Fruit fly (Drosophila melanogaster) whole organism, embryonic: ENCODE measurements around the gene Cul6.

Experiments
- Atf-2 ChIP-seq: fragments of 200-800 bp; sonication (Bioruptor generic); optimal IDR thresholded peaks from 2 replicates; lab custom pipeline; 2016; ENCODE audit warnings: missing biosample characterization, missing genetic modification characterization
- B-H2 ChIP-seq: fragments of 200-800 bp; sonication (Bioruptor generic); optimal IDR thresholded peaks from 2 replicates; lab custom pipeline; 2018; ENCODE audit warnings: missing biosample characterization, mild to moderate bottlenecking, missing genetic modification characterization
- Blimp-1 ChIP-seq: fragments of 200-800 bp; sonication (Bioruptor generic); optimal IDR thresholded peaks from 3 replicates; lab custom pipeline; 2018; ENCODE audit warnings: missing biosample characterization, missing genetic modification characterization, mild to moderate bottlenecking, moderate library complexity, missing genetic modification reagents
- CG12236 ChIP-seq: fragments of 200-800 bp; sonication (Bioruptor generic); optimal IDR thresholded peaks from 2 replicates; lab custom pipeline; 2016; ENCODE audit warnings: missing biosample characterization, missing genetic modification characterization
- CG1233 ChIP-seq: fragments of 200-800 bp; sonication (Bioruptor generic); optimal IDR thresholded peaks from 4 replicates; lab custom pipeline; 2018; ENCODE audit warnings: missing biosample characterization, mild to moderate bottlenecking, missing genetic modification characterization
- CG12769 ChIP-seq: fragments of 200-800 bp; sonication (Bioruptor generic); optimal IDR thresholded peaks from 2 replicates; lab custom pipeline; 2019; ENCODE audit warnings: missing biosample characterization, mild to moderate bottlenecking, missing genetic modification characterization, moderate library complexity
- CG15514 ChIP-seq: fragments of 200-800 bp; sonication (Bioruptor generic); optimal IDR thresholded peaks from 3 replicates; lab custom pipeline; 2017; ENCODE audit warnings: missing biosample characterization, missing genetic modification characterization, mild to moderate bottlenecking, moderate library complexity, missing genetic modification reagents
- CG16779 ChIP-seq: fragments of 200-800 bp; sonication (Bioruptor generic); IDR thresholded peaks from 2 replicates; pipeline ENCODE4 v1.3.6; 2022; ENCODE audit warnings: missing biosample characterization, missing genetic modification characterization
- CG17612 ChIP-seq: fragments of 200-800 bp; sonication (Bioruptor generic); IDR thresholded peaks from 2 replicates; pipeline ENCODE4 v1.3.6; 2022; ENCODE audit warnings: missing biosample characterization, missing genetic modification characterization
- CG2116 ChIP-seq: fragments of 200-800 bp; sonication (Bioruptor generic); optimal IDR thresholded peaks from 3 replicates; lab custom pipeline; 2018; ENCODE audit warnings: missing biosample characterization, mild to moderate bottlenecking, missing genetic modification characterization
- CG2199 ChIP-seq: fragments of 200-800 bp; sonication (Bioruptor generic); IDR thresholded peaks from 3 replicates; pipeline ENCODE4 v1.3.6; 2022; ENCODE audit warnings: missing biosample characterization, missing genetic modification characterization
- CG2712 ChIP-seq: fragments of 200-800 bp; optimal IDR thresholded peaks from 3 replicates; lab custom pipeline; 2019; ENCODE audit warnings: missing biosample characterization, mild to moderate bottlenecking, missing genetic modification characterization, moderate library complexity
- CG30431 ChIP-seq: fragments of 200-800 bp; sonication (Bioruptor generic); optimal IDR thresholded peaks from 2 replicates; lab custom pipeline; 2017; ENCODE audit warnings: missing biosample characterization, missing genetic modification characterization
- CG32767 ChIP-seq: fragments of 200-800 bp; sonication (Bioruptor generic); IDR thresholded peaks from 2 replicates; pipeline ENCODE4 v1.3.6; 2022; ENCODE audit warnings: missing biosample characterization, missing genetic modification characterization
- CG43689 ChIP-seq: fragments of 200-800 bp; sonication (Bioruptor generic); IDR thresholded peaks from 2 replicates; pipeline ENCODE4 v1.3.6; 2022; ENCODE audit warnings: missing biosample characterization, missing genetic modification characterization
- CG7745 ChIP-seq: fragments of 200-800 bp; sonication (Bioruptor generic); optimal IDR thresholded peaks from 2 replicates; lab custom pipeline; 2018; ENCODE audit warnings: missing biosample characterization, mild to moderate bottlenecking, missing genetic modification characterization, moderate library complexity
- CG7928 ChIP-seq: fragments of 200-800 bp; sonication (Bioruptor generic); optimal IDR thresholded peaks from 2 replicates; lab custom pipeline; 2017; ENCODE audit warnings: missing biosample characterization, mild to moderate bottlenecking, missing genetic modification characterization
- CG8359 ChIP-seq: fragments of 200-800 bp; sonication (Bioruptor generic); optimal IDR thresholded peaks from 2 replicates; lab custom pipeline; 2017; ENCODE audit warnings: missing biosample characterization, mild to moderate bottlenecking, missing genetic modification characterization, borderline replicate concordance
- CG9932 ChIP-seq: fragments of 200-800 bp; sonication (Bioruptor generic); IDR thresholded peaks from 2 replicates; pipeline ENCODE4 v1.3.6; 2022; ENCODE audit warnings: missing biosample characterization, missing genetic modification characterization
- D19A ChIP-seq: fragments of 200-800 bp; optimal IDR thresholded peaks from 3 replicates; lab custom pipeline; 2019; ENCODE audit warnings: missing biosample characterization, mild to moderate bottlenecking, missing genetic modification characterization, moderate library complexity
- Dad ChIP-seq: fragments of 200-800 bp; sonication (Bioruptor generic); optimal IDR thresholded peaks from 3 replicates; lab custom pipeline; 2016; ENCODE audit warnings: missing biosample characterization, missing genetic modification characterization
- Dref ChIP-seq: fragments of 200-800 bp; sonication (Bioruptor generic); IDR thresholded peaks from 2 replicates; pipeline ENCODE4 v1.3.6; 2022; ENCODE audit warnings: missing biosample characterization, missing genetic modification characterization
- Elba2 ChIP-seq: fragments of 200-800 bp; sonication (Bioruptor generic); optimal IDR thresholded peaks from 3 replicates; lab custom pipeline; 2016; ENCODE audit warnings: missing biosample characterization, missing genetic modification characterization
- Ets65A ChIP-seq: fragments of 200-800 bp; sonication (Bioruptor generic); peaks from one replicate; lab custom pipeline; 2016; ENCODE audit warnings: missing biosample characterization, missing genetic modification characterization
- Ets97D ChIP-seq: fragments of 200-800 bp; sonication (Bioruptor generic); optimal IDR thresholded peaks from 3 replicates; lab custom pipeline; 2016; ENCODE audit warnings: missing biosample characterization, missing genetic modification characterization
- HLHmδ ChIP-seq: fragments of 200-800 bp; sonication (Bioruptor generic); optimal IDR thresholded peaks from 2 replicates; lab custom pipeline; 2018; ENCODE audit warnings: missing biosample characterization, mild to moderate bottlenecking, missing genetic modification characterization, moderate library complexity
- HmgD ChIP-seq: fragments of 200-800 bp; sonication (Bioruptor generic); optimal IDR thresholded peaks from 3 replicates; lab custom pipeline; 2016; ENCODE audit warnings: missing biosample characterization, missing genetic modification characterization
- Hmr ChIP-seq: fragments of 200-800 bp; sonication (Bioruptor generic); optimal IDR thresholded peaks from 3 replicates; lab custom pipeline; 2017; ENCODE audit warnings: mild to moderate bottlenecking, missing biosample characterization, missing genetic modification reagents, missing genetic modification characterization
- Hr51 ChIP-seq, 2 experiments: fragments of 200-800 bp; sonication (Bioruptor generic); optimal IDR thresholded peaks; 2 replicates in 1 of 2; 3 replicates in 1 of 2; lab custom pipeline; 2016 to 2018; ENCODE audit warnings: missing biosample characterization in 2 of 2, missing genetic modification characterization in 2 of 2, mild to moderate bottlenecking in 1 of 2, moderate library complexity in 1 of 2
- Hsf ChIP-seq: fragments of 200-800 bp; sonication (Bioruptor generic); optimal IDR thresholded peaks from 3 replicates; lab custom pipeline; 2016; ENCODE audit warnings: missing biosample characterization, missing genetic modification characterization
- Mes4 ChIP-seq: fragments of 200-800 bp; sonication (Bioruptor generic); optimal IDR thresholded peaks from 2 replicates; lab custom pipeline; 2016; ENCODE audit warnings: missing biosample characterization, missing genetic modification characterization
- Nf-YA ChIP-seq: fragments of 200-800 bp; sonication (Bioruptor generic); IDR thresholded peaks from 2 replicates; pipeline ENCODE4 v1.3.6; 2022; ENCODE audit warnings: missing biosample characterization, missing genetic modification characterization
- Nf-YB ChIP-seq: fragments of 200-800 bp; sonication (Bioruptor generic); optimal IDR thresholded peaks from 3 replicates; lab custom pipeline; 2019; ENCODE audit warnings: missing biosample characterization, mild to moderate bottlenecking, missing genetic modification characterization, moderate library complexity
- PHDP ChIP-seq: fragments of 200-800 bp; sonication (Bioruptor generic); optimal IDR thresholded peaks from 3 replicates; lab custom pipeline; 2018; ENCODE audit warnings: missing biosample characterization, mild to moderate bottlenecking, missing genetic modification characterization, moderate library complexity
- Sox100B ChIP-seq: fragments of 200-800 bp; sonication (Bioruptor generic); optimal IDR thresholded peaks from 3 replicates; lab custom pipeline; 2018; ENCODE audit warnings: missing biosample characterization, mild to moderate bottlenecking, missing genetic modification characterization
- Spps ChIP-seq: fragments of 200-800 bp; sonication (Bioruptor generic); optimal IDR thresholded peaks from 2 replicates; lab custom pipeline; 2018; ENCODE audit warnings: missing biosample characterization, mild to moderate bottlenecking, missing genetic modification characterization
- Stat92E ChIP-seq, 3 experiments: fragments of >200 bp in 2 of 3; fragments of 200-800 bp in 1 of 3; sonication (Bioruptor generic) in 1 of 3; optimal IDR thresholded peaks; 2 replicates each; lab custom pipeline; 2017 to 2019; ENCODE audit warnings: missing biosample characterization in 3 of 3, missing genetic modification characterization in 3 of 3, mild to moderate bottlenecking in 1 of 3, moderate library complexity in 1 of 3
- corto ChIP-seq: fragments of 200-800 bp; sonication (Bioruptor generic); optimal IDR thresholded peaks from 2 replicates; lab custom pipeline; 2016; ENCODE audit warnings: missing biosample characterization, mild to moderate bottlenecking, missing genetic modification characterization, moderate library complexity
- dati ChIP-seq: fragments of 200-800 bp; sonication (Bioruptor generic); IDR thresholded peaks from 2 replicates; pipeline ENCODE4 v1.3.6; 2022; ENCODE audit warnings: missing biosample characterization, missing genetic modification characterization
- eve ChIP-seq, 2 experiments: fragments of >200 bp; optimal IDR thresholded peaks; 2 replicates each; lab custom pipeline; 2017; ENCODE audit warnings: missing biosample characterization in 2 of 2, missing genetic modification characterization in 2 of 2
- gem ChIP-seq: fragments of 200-800 bp; sonication (Bioruptor generic); optimal IDR thresholded peaks from 2 replicates; lab custom pipeline; 2019; ENCODE audit warnings: missing biosample characterization, mild to moderate bottlenecking, missing genetic modification characterization, moderate library complexity
- gsb ChIP-seq: fragments of 200-800 bp; sonication (Bioruptor generic); IDR thresholded peaks from 2 replicates; pipeline ENCODE4 v1.3.6; 2022; ENCODE audit warnings: missing biosample characterization, missing genetic modification characterization
- lilli ChIP-seq: fragments of 200-800 bp; sonication (Bioruptor generic); optimal IDR thresholded peaks from 3 replicates; lab custom pipeline; 2016; ENCODE audit warnings: missing biosample characterization, missing genetic modification characterization
- nau ChIP-seq: fragments of 200-800 bp; sonication (Bioruptor generic); optimal IDR thresholded peaks from 3 replicates; lab custom pipeline; 2017; ENCODE audit warnings: missing biosample characterization, mild to moderate bottlenecking, missing genetic modification characterization, missing genetic modification reagents
- nerfin-1 ChIP-seq: fragments of 200-800 bp; sonication (Bioruptor generic); optimal IDR thresholded peaks from 3 replicates; lab custom pipeline; 2019; ENCODE audit warnings: missing biosample characterization, mild to moderate bottlenecking, missing genetic modification characterization, moderate library complexity
- pzg ChIP-seq: fragments of 200-800 bp; sonication (Bioruptor generic); optimal IDR thresholded peaks from 3 replicates; lab custom pipeline; 2018; ENCODE audit warnings: missing biosample characterization, mild to moderate bottlenecking, missing genetic modification characterization, moderate library complexity
- run ChIP-seq: fragments of 200-800 bp; sonication (Bioruptor generic); optimal IDR thresholded peaks from 3 replicates; lab custom pipeline; 2018; ENCODE audit warnings: missing biosample characterization, mild to moderate bottlenecking, missing genetic modification characterization
- slou ChIP-seq: fragments of 200-800 bp; sonication (Bioruptor generic); optimal IDR thresholded peaks from 3 replicates; lab custom pipeline; 2016; ENCODE audit warnings: missing biosample characterization, missing genetic modification characterization
- ssp ChIP-seq: fragments of 200-800 bp; sonication (Bioruptor generic); IDR thresholded peaks from 2 replicates; pipeline ENCODE4 v1.3.6; 2022; ENCODE audit warnings: missing biosample characterization, missing genetic modification characterization
- stwl ChIP-seq: fragments of 200-800 bp; sonication (Bioruptor generic); optimal IDR thresholded peaks from 3 replicates; lab custom pipeline; 2018; ENCODE audit warnings: missing biosample characterization, mild to moderate bottlenecking, missing genetic modification characterization, moderate library complexity
- usp ChIP-seq: fragments of >200 bp; optimal IDR thresholded peaks from 2 replicates; lab custom pipeline; 2017; ENCODE audit warnings: missing biosample characterization, missing genetic modification characterization
- wek ChIP-seq: fragments of 200-800 bp; sonication (Bioruptor generic); optimal IDR thresholded peaks from 3 replicates; lab custom pipeline; 2018; ENCODE audit warnings: missing biosample characterization, mild to moderate bottlenecking, missing genetic modification characterization, moderate library complexity

The Cul6 gene

DNA sequence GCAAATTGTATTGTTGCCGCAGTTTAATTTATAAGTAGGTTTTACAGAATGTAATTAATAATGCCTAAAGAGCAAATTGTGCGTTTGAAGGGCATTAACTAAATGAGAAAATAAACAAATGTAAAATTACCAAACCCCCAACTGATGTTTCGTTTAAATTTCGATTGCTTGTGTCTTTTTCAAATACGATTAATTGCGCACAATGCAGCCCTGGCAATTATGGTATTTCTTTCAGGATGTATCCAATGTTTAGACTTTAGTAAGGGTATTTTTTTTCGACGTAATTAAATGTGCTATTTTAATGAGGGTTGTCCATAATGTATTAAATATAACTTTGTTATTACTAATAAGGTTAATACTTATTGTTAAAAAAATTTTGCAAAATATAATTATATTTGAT, 29.4 kb upstream of the Cul6 start (continued):
- peak; percentile 94 for TF ChIP-seq wek
- no peak for TF ChIP-seq HLHmδ
- TF ChIP-seq Blimp-1, result no peak
- no peak for TF ChIP-seq usp (GFP tag; lab: Kevin White, UChicago)
- no peak for TF ChIP-seq CG12769
- TF ChIP-seq Stat92E (GFP tag; optimal IDR thresholded peaks at IDR 0.05; lab: Kevin White, UChicago), result no peak
- peak; percentile 9 for TF ChIP-seq CG15514
- TF ChIP-seq CG7928, result peak; percentile 86
- peak; percentile 97 for TF ChIP-seq CG2116 (GFP tag; lab: Kevin White, UChicago)
- peak; percentile 27 for TF ChIP-seq nerfin-1 (tag; lab: Kevin White, UChicago)
- TF ChIP-seq corto (GFP tag; lab: Kevin White, UChicago), result no peak
- TF ChIP-seq Elba2 (GFP tag; lab: Kevin White, UChicago), result no peak
- TF ChIP-seq PHDP (tag; lab: Kevin White, UChicago), result no peak
- no peak for TF ChIP-seq dati
- no peak for TF ChIP-seq eve (GFP tag; optimal IDR thresholded peaks at IDR 0.05; lab: Kevin White, UChicago)
- TF ChIP-seq ssp (GFP tag; lab: Robert Waterston, UW), result 0 out of 2 replicates have a peak, but pooled peaks have one; percentile 5
- TF ChIP-seq Nf-YA, result no peak
- peak; percentile 12 for TF ChIP-seq gem
- TF ChIP-seq Spps (tag; lab: Kevin White, UChicago), result no peak
- peak; percentile 68 for TF ChIP-seq pzg (GFP tag; lab: Kevin White, UChicago)
- TF ChIP-seq CG8359 (GFP tag; lab: Kevin White, UChicago), result no peak
- TF ChIP-seq Nf-YB (GFP tag; lab: Kevin White, UChicago), result no peak
- TF ChIP-seq CG32767, result peak; percentile 40; the same call in 1 of the 2 replicates
- TF ChIP-seq CG12236 (GFP tag; lab: Kevin White, UChicago), result no peak
- TF ChIP-seq slou (GFP tag; lab: Kevin White, UChicago), result no peak
- no peak for TF ChIP-seq Atf-2
- TF ChIP-seq Dad (GFP tag; lab: Kevin White, UChicago), result no peak
- TF ChIP-seq B-H2, result no peak
- TF ChIP-seq Mes4 (GFP tag; lab: Kevin White, UChicago), result no peak
- no peak for TF ChIP-seq Hmr (GFP tag; lab: Kevin White, UChicago)
- no peak for TF ChIP-seq Sox100B
- TF ChIP-seq HmgD (GFP tag; lab: Kevin White, UChicago), result no peak
- no peak for TF ChIP-seq CG17612
- peak; percentile 76 for TF ChIP-seq Dref (GFP tag; lab: Robert Waterston, UW)
- peak; percentile 9 for TF ChIP-seq CG2712 (tag; lab: Kevin White, UChicago)
- peak; percentile 62 for TF ChIP-seq D19A
- TF ChIP-seq stwl (tag; lab: Kevin White, UChicago), result peak; percentile 47
- no peak for TF ChIP-seq Hsf (GFP tag; lab: Kevin White, UChicago)

DNA sequence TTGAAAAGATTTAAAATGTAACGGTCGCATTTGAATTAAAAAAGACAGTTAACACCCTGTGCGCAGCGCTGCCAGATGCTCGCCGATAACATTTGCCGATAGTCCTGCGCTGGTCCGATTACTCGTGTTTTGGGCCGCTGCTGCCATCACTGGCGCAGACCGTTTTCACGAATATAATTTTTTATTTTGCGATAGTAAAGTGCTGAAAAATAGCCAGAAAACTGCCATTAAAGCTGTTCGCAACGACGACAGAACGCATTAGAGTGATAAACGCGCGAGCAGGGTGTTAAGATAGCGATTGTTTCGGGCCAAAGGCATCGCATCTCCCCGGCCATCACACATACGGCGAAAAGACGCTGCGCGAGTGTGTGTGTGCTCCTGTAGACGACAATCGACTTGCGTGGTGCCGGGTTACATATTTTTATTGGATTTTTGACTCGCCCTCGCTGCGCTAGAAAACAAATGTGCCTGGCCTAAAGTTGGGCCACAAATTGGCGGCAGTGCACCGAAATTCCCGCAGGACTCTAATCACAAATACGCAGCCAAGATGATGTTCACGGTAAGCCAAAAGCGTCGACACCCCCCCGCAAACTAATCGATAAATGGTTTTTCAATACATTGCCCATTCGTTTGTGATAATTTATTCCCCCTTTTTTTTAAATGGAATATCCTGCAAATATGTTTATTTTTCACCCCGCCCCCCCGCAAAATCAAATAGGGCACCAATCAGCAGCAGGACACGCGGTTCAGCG, 25.4 kb upstream of the Cul6 start, which contains the start of gene Srrm1:
TSS of gene Srrm1 (plus strand) at position 116 of the 752 bp plus-strand sequence.
- no peak for TF ChIP-seq CG16779 (GFP tag; lab: Robert Waterston, UW)
- TF ChIP-seq pzg (GFP tag; lab: Kevin White, UChicago), result peak; percentile 92
- no peak for TF ChIP-seq CG1233 (GFP tag; lab: Kevin White, UChicago)
- TF ChIP-seq run (tag; lab: Kevin White, UChicago), result no peak
- TF ChIP-seq CG43689 (GFP tag; lab: Robert Waterston, UW), result no peak
- TF ChIP-seq CG2199 (GFP tag; lab: Robert Waterston, UW), result no peak
- TF ChIP-seq Ets97D (GFP tag; lab: Kevin White, UChicago), result peak; percentile 75
- TF ChIP-seq nau, result no peak
- peak; percentile 97 for TF ChIP-seq Ets65A
- no peak for TF ChIP-seq CG30431 (GFP tag; lab: Kevin White, UChicago)
- peak; percentile 71 for TF ChIP-seq CG9932 (GFP tag; lab: Robert Waterston, UW)
- TF ChIP-seq CG7745 (tag; lab: Kevin White, UChicago), result no peak
- TF ChIP-seq Hr51 (GFP tag; optimal IDR thresholded peaks at IDR 0.05; lab: Kevin White, UChicago), result peak in 1 of 2 experiments; percentile 48
- peak; percentile 72 for TF ChIP-seq lilli (GFP tag; lab: Kevin White, UChicago)
- TF ChIP-seq gsb (GFP tag; lab: Robert Waterston, UW), result no peak
